Worm (Caenorhabditis elegans) whole organism, early embryonic: ENCODE results near the gene dat-1.

Experiments
- B0310.2 ChIP-seq: sonication (generic microtip); optimal IDR thresholded peaks from 2 replicates; lab custom pipeline; 2016; ENCODE audit warnings: mild to moderate bottlenecking, missing genetic modification characterization, missing compliant biosample characterization
- F13C5.2 ChIP-seq: sonication (generic microtip); optimal IDR thresholded peaks from 2 replicates; lab custom pipeline; 2017; ENCODE audit warnings: mild to moderate bottlenecking, missing genetic modification characterization, inconsistent platforms, missing compliant biosample characterization
- aly-1 ChIP-seq: sonication (generic microtip); optimal IDR thresholded peaks from 2 replicates; lab custom pipeline; 2016; ENCODE audit warnings: missing genetic modification characterization, missing compliant biosample characterization
- ama-1 ChIP-seq: fragments of 150-350 bp; optimal IDR thresholded peaks from 2 replicates; lab custom pipeline; 2014
- ceh-13 ChIP-seq: fragments of 200-800 bp; sonication (Bioruptor generic); optimal IDR thresholded peaks from 2 replicates; lab custom pipeline; 2018; ENCODE audit warnings: mild to moderate bottlenecking, missing genetic modification characterization, missing compliant biosample characterization
- ceh-36 ChIP-seq: sonication (generic microtip); optimal IDR thresholded peaks from 2 replicates; lab custom pipeline; 2016; ENCODE audit warnings: missing genetic modification characterization, inconsistent platforms, missing compliant biosample characterization
- ets-7 ChIP-seq: sonication (generic microtip); optimal IDR thresholded peaks from 2 replicates; lab custom pipeline; 2016; ENCODE audit warnings: missing genotype, missing genetic modification characterization, missing compliant biosample characterization
- flt-1 ChIP-seq: fragments of 200-800 bp; sonication (Bioruptor generic); IDR thresholded peaks from 2 replicates; pipeline ENCODE4 v1.3.6; 2022; ENCODE audit warnings: missing genetic modification characterization, missing compliant biosample characterization
- hmbx-1 ChIP-seq: sonication (generic microtip); optimal IDR thresholded peaks from 2 replicates; lab custom pipeline; 2016; ENCODE audit warnings: mild to moderate bottlenecking, missing genetic modification characterization, missing compliant biosample characterization
- hmg-4 ChIP-seq: fragments of 200-800 bp; sonication (Bioruptor generic); optimal IDR thresholded peaks from 2 replicates; lab custom pipeline; 2018; ENCODE audit warnings: mild to moderate bottlenecking, missing genetic modification characterization, missing compliant biosample characterization
- hnd-1 ChIP-seq: sonication (generic microtip); optimal IDR thresholded peaks from 2 replicates; lab custom pipeline; 2016; ENCODE audit warnings: missing genetic modification characterization, missing compliant biosample characterization
- pes-1 ChIP-seq: fragments of 200-800 bp; sonication (Bioruptor generic); IDR thresholded peaks from 2 replicates; pipeline ENCODE4 v1.3.6; 2022; ENCODE audit warnings: missing genetic modification reagents, missing genetic modification characterization, missing compliant biosample characterization
- scrt-1 ChIP-seq: fragments of 200-800 bp; sonication (Bioruptor generic); IDR thresholded peaks from 2 replicates; pipeline ENCODE4 v1.3.6; 2022; ENCODE audit warnings: missing genetic modification characterization, missing compliant biosample characterization
- tbx-11 ChIP-seq: fragments of 200-800 bp; sonication (Bioruptor generic); IDR thresholded peaks from 2 replicates; pipeline ENCODE4 v1.3.6; 2022; ENCODE audit warnings: missing genetic modification characterization, missing compliant biosample characterization
- tbx-37 ChIP-seq: fragments of 200-800 bp; sonication (Bioruptor generic); conservative IDR thresholded peaks from 2 replicates; pipeline ENCODE4 v1.3.6; 2022; ENCODE audit warnings: missing genetic modification reagents, missing genetic modification characterization, missing compliant biosample characterization
- tra-4 ChIP-seq: sonication (generic microtip); optimal IDR thresholded peaks from 2 replicates; lab custom pipeline; 2017; ENCODE audit warnings: missing genetic modification characterization, missing compliant biosample characterization

The dat-1 gene

DNA sequence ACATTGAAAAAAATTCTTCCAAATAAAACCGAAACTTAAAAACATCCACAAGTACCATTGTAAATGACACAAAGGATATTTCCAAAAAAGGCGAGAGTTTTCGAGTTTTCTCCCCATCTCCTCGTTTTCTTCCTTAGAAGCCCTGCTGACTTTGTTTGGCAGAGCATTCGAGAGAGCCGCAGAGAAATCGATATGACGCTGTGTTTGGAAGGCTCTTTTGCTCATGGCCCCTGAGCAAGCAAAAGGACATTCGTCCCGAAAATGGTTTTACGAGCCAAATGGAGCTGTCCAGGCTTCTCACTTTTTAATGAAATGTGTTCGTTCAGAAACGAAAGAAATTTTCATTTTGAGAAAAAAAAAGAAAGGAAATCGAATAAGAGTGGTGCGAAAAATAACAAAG, 29.3 kb downstream of the dat-1 start:
- TF ChIP-seq tra-4 (tag; lab: Kevin White, UChicago) (no peak), pes-1 (no peak), tbx-11 (GFP tag; lab: Robert Waterston, UW) (no peak), tbx-37 (GFP tag; lab: Robert Waterston, UW) (no peak), hmg-4 (GFP tag; lab: Kevin White, UChicago) (no peak), F13C5.2 (tag; lab: Kevin White, UChicago) (no peak), aly-1 (no peak)

DNA sequence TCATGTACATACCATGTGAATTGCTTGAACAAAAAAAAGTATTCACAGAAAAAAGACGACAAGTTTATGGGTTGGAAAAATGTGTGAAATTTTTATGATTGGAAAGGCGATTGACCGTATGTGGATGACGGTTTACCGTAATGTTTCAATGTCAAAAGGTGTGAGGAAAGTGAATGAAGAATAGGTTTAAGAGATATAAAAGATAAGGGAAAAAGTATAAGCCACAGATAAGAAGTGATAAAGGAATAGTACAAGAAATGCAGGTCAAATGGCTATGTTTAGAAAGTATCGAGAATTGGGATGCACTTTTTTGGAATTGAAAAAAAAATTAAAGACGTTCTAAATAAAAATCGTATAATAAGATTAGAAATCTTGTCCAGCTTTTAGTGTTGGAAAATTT, 35.0 kb downstream of the dat-1 start:
- no peak for TF ChIP-seq hmg-4 (GFP tag; lab: Kevin White, UChicago)
- no peak for TF ChIP-seq tbx-37 (GFP tag; lab: Robert Waterston, UW)
- TF ChIP-seq hnd-1 (tag; lab: Kevin White, UChicago): no peak
- no peak for TF ChIP-seq hmbx-1 (tag; lab: Kevin White, UChicago)
- TF ChIP-seq flt-1: no peak
- TF ChIP-seq scrt-1 (GFP tag; lab: Robert Waterston, UW): no peak
- no peak for TF ChIP-seq pes-1
- TF ChIP-seq ets-7 (tag; lab: Kevin White, UChicago): no peak

DNA sequence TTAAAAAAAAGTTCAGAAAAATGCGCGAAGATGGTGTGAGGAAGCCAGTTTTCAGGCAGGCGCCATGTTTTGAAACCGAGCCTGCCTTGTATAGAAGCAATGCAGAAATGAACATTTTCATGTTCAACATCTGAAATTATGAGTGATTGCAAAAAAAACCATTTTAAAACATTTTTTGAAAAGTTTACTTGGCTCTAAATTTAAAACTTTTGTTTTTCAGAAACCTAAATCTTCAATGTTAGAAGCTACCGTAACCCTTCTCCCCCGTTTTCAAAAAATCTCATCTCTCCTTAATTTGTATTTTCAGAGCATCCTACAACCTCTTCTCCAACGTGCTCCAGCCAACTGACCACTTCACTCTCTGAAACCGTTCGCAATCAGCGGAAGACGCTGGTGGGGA, 38.7 kb downstream of the dat-1 start, which contains the start of gene fozi-1:
TSS of gene fozi-1 (plus strand) at position 301 of the 400 bp plus-strand sequence.
- TF ChIP-seq hnd-1 (tag; lab: Kevin White, UChicago): no peak

DNA sequence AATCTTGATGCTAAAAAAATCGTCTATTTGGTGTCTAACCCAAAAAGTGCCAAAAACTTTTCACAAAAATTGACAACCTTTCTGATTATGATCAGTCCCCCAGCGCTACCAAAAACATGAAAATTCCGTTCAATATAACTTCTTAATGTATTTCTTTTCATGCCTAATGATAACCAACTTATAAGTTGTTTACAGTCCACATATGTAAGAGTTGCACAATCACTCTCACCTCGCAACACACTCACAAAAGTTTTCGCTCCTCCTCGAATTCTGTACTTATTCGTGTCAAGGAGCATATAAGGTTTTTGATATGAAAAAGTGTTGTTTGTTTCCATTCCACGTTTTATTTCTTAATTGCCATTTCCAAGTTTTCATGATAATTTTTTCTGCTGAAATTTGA, 45.8 kb downstream of the dat-1 start:
- TF ChIP-seq hmg-4 (GFP tag; lab: Kevin White, UChicago) (no peak), hnd-1 (tag; lab: Kevin White, UChicago) (no peak), tbx-11 (GFP tag; lab: Robert Waterston, UW) (no peak), pes-1 (no peak), F13C5.2 (tag; lab: Kevin White, UChicago) (no peak), ceh-13 (no peak), ets-7 (tag; lab: Kevin White, UChicago) (no peak), aly-1 (no peak)

DNA sequence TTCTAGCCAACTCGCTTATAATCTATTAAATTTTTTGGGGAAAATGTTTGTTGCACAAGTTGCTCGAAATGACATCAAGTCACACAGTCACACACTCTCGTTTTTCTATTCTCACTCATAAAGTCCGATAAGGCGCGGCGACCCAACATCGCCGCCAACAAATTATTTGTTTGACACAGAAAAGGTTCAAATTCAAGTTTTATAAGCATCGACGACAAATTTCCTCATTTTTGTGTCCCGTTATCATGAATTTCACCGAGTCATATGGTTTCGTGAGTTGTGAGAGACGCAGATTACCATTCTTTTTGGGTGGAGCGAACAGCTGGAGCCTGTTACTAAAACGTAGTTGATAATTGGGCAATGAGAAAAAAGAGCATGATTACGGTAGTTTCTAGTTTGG, 47.0 kb downstream of the dat-1 start:
- TF ChIP-seq aly-1 (no peak), ceh-36 (tag; lab: Kevin White, UChicago) (no peak), ama-1 (lab: Kevin White, UChicago) (no peak), tbx-37 (GFP tag; lab: Robert Waterston, UW) (no peak), hnd-1 (tag; lab: Kevin White, UChicago) (no peak), hmg-4 (GFP tag; lab: Kevin White, UChicago) (no peak), B0310.2 (tag; lab: Kevin White, UChicago) (no peak), hmbx-1 (tag; lab: Kevin White, UChicago) (no peak), F13C5.2 (tag; lab: Kevin White, UChicago) (no peak), ets-7 (tag; lab: Kevin White, UChicago) (no peak), pes-1 (no peak)
